Worm (Caenorhabditis elegans) whole organism, L1 larva: Measurements from ENCODE around the gene his-73.

Experiments used
- C04F5.9 ChIP-seq: sonication (generic microtip); optimal IDR thresholded peaks from 2 replicates; lab custom pipeline; 2016; ENCODE audit warnings: missing genetic modification characterization, missing compliant biosample characterization
- C16A3.4 ChIP-seq: fragments of 150-350 bp; optimal IDR thresholded peaks from 2 replicates; lab custom pipeline; 2014; ENCODE audit warnings: missing biosample characterization, missing genetic modification characterization
- C34B4.2 ChIP-seq: sonication (generic microtip); optimal IDR thresholded peaks from 2 replicates; lab custom pipeline; 2017; ENCODE audit warnings: mild to moderate bottlenecking, missing genetic modification characterization, missing compliant biosample characterization
- aha-1 ChIP-seq: fragments of 150-350 bp; optimal IDR thresholded peaks from 2 replicates; lab custom pipeline; 2014; ENCODE audit warnings: missing biosample characterization, missing genetic modification characterization
- alr-1 ChIP-seq: fragments of 200-800 bp; sonication (Bioruptor generic); optimal IDR thresholded peaks from 2 replicates; lab custom pipeline; 2018; ENCODE audit warnings: borderline replicate concordance, mild to moderate bottlenecking, missing genetic modification characterization, missing compliant biosample characterization
- aly-2 ChIP-seq: fragments of 150-350 bp; optimal IDR thresholded peaks from 2 replicates; lab custom pipeline; 2014; ENCODE audit warnings: missing biosample characterization, missing genetic modification characterization
- blmp-1 ChIP-seq: fragments of 150-350 bp; optimal IDR thresholded peaks from 2 replicates; lab custom pipeline; 2014; ENCODE audit warnings: missing biosample characterization, missing genetic modification characterization
- ceh-63 ChIP-seq: fragments of 200-800 bp; sonication (Bioruptor generic); optimal IDR thresholded peaks from 2 replicates; lab custom pipeline; 2018; ENCODE audit warnings: mild to moderate bottlenecking, missing genetic modification characterization, missing compliant biosample characterization
- ceh-8 ChIP-seq: fragments of 200-800 bp; sonication (Bioruptor generic); optimal IDR thresholded peaks from 2 replicates; lab custom pipeline; 2018; ENCODE audit warnings: mild to moderate bottlenecking, missing genetic modification characterization, moderate library complexity, missing compliant biosample characterization
- ceh-82 ChIP-seq, 3 experiments: fragments of 150-350 bp in 1 of 3; sonication (generic microtip) in 2 of 3; optimal IDR thresholded peaks; 2 replicates each; lab custom pipeline; 2014 to 2017; ENCODE audit warnings: missing biosample characterization in 3 of 3, missing genetic modification characterization in 3 of 3
- ceh-90 ChIP-seq: sonication (generic microtip); optimal IDR thresholded peaks from 2 replicates; lab custom pipeline; 2016; ENCODE audit warnings: missing genetic modification characterization, missing compliant biosample characterization
- efl-1 ChIP-seq, 4 experiments: fragments of 150-350 bp; optimal IDR thresholded peaks in 3 of 4; peaks in 1 of 4; 1 replicate in 1 of 4; 2 replicates in 3 of 4; lab custom pipeline; 2014; ENCODE audit warnings: missing biosample characterization in 2 of 4, missing genetic modification characterization in 2 of 4, missing genetic modification reagents in 2 of 4
- efl-3 ChIP-seq: fragments of 200-800 bp; sonication (Bioruptor generic); optimal IDR thresholded peaks from 2 replicates; lab custom pipeline; 2018; ENCODE audit warnings: mild to moderate bottlenecking, missing genetic modification characterization, missing compliant biosample characterization
- egl-27 ChIP-seq, 2 experiments: fragments of 150-350 bp in 1 of 2; sonication (generic microtip); optimal IDR thresholded peaks; 3 replicates each; lab custom pipeline; 2017 to 2018; ENCODE audit warnings: missing biosample characterization in 2 of 2, missing genetic modification characterization in 2 of 2, missing genetic modification reagents in 2 of 2
- elt-3 ChIP-seq, 6 experiments: fragments of 150-350 bp in 1 of 6; sonication (generic microtip); optimal IDR thresholded peaks; 2 replicates each; lab custom pipeline; 2017 to 2018; ENCODE audit warnings: missing biosample characterization in 6 of 6, missing genetic modification characterization in 6 of 6, inconsistent platforms in 1 of 6
- fkh-10 ChIP-seq: sonication (generic microtip); optimal IDR thresholded peaks from 2 replicates; lab custom pipeline; 2017; ENCODE audit warnings: missing biosample characterization, missing genetic modification reagents, missing genetic modification characterization
- fkh-4 ChIP-seq: sonication (generic microtip); optimal IDR thresholded peaks from 2 replicates; lab custom pipeline; 2016; ENCODE audit warnings: missing compliant biosample characterization, missing genetic modification characterization, borderline replicate concordance
- hlh-17 ChIP-seq: fragments of 200-800 bp; sonication (Bioruptor generic); optimal IDR thresholded peaks from 2 replicates; lab custom pipeline; 2018; ENCODE audit warnings: missing genetic modification characterization, mild to moderate bottlenecking, missing compliant biosample characterization, moderate library complexity, borderline replicate concordance
- hpl-2 ChIP-seq: fragments of 150-350 bp; optimal IDR thresholded peaks from 2 replicates; lab custom pipeline; 2014; ENCODE audit warnings: missing biosample characterization, missing genetic modification reagents, missing genetic modification characterization
- lin-15B ChIP-seq: fragments of 150-350 bp; sonication (generic microtip); optimal IDR thresholded peaks from 3 replicates; lab custom pipeline; 2014; ENCODE audit warnings: missing biosample characterization, missing genetic modification characterization
- mdl-1 ChIP-seq, 2 experiments: fragments of 150-350 bp; optimal IDR thresholded peaks; 2 replicates each; lab custom pipeline; 2014 to 2017; ENCODE audit warnings: missing biosample characterization in 2 of 2, missing genetic modification characterization in 2 of 2, inconsistent platforms in 1 of 2
- mef-2 ChIP-seq: fragments of 150-350 bp; optimal IDR thresholded peaks from 2 replicates; lab custom pipeline; 2014; ENCODE audit warnings: missing biosample characterization, missing genetic modification characterization
- mep-1 ChIP-seq: fragments of 150-350 bp; optimal IDR thresholded peaks from 2 replicates; lab custom pipeline; 2014; ENCODE audit warnings: missing biosample characterization, missing genetic modification characterization
- nhr-11 ChIP-seq: fragments of 150-350 bp; optimal IDR thresholded peaks from 2 replicates; lab custom pipeline; 2014; ENCODE audit warnings: missing biosample characterization, missing genetic modification characterization
- nhr-19 ChIP-seq: fragments of 200-800 bp; sonication (Bioruptor generic); conservative IDR thresholded peaks from 2 replicates; pipeline ENCODE4 v1.3.6; 2022; ENCODE audit warnings: missing genetic modification characterization, missing compliant biosample characterization
- nhr-20 ChIP-seq: sonication (generic microtip); optimal IDR thresholded peaks from 2 replicates; lab custom pipeline; 2016; ENCODE audit warnings: mild to moderate bottlenecking, missing genetic modification characterization, missing compliant biosample characterization
- nhr-28 ChIP-seq: fragments of 150-350 bp; optimal IDR thresholded peaks from 2 replicates; lab custom pipeline; 2014; ENCODE audit warnings: missing biosample characterization, missing genetic modification characterization
- nhr-85 ChIP-seq: sonication (generic microtip); peaks from one replicate; lab custom pipeline; 2016; ENCODE audit warnings: missing genetic modification characterization, inconsistent platforms, missing compliant biosample characterization
- pax-3 ChIP-seq: fragments of 200-800 bp; sonication (Bioruptor generic); optimal IDR thresholded peaks from 2 replicates; lab custom pipeline; 2018; ENCODE audit warnings: mild to moderate bottlenecking, missing genetic modification characterization, moderate library complexity, missing compliant biosample characterization
- pqm-1 ChIP-seq: sonication (generic microtip); optimal IDR thresholded peaks from 3 replicates; lab custom pipeline; 2017; ENCODE audit warnings: missing biosample characterization, missing genetic modification characterization
- rnt-1 ChIP-seq: sonication (generic microtip); optimal IDR thresholded peaks from 2 replicates; lab custom pipeline; 2016; ENCODE audit warnings: mild to moderate bottlenecking, missing genetic modification characterization, moderate library complexity, missing compliant biosample characterization
- skn-1 ChIP-seq: fragments of 150-350 bp; optimal IDR thresholded peaks from 2 replicates; lab custom pipeline; 2014; ENCODE audit warnings: missing biosample characterization, missing genetic modification characterization
- snpc-4 ChIP-seq: fragments of 150-350 bp; optimal IDR thresholded peaks from 2 replicates; lab custom pipeline; 2014; ENCODE audit warnings: missing biosample characterization, missing genetic modification characterization
- snu-23 ChIP-seq: sonication (generic microtip); optimal IDR thresholded peaks from 2 replicates; lab custom pipeline; 2016; ENCODE audit warnings: missing genetic modification characterization, missing compliant biosample characterization
- sptf-1 ChIP-seq: fragments of 150-350 bp; optimal IDR thresholded peaks from 2 replicates; lab custom pipeline; 2014; ENCODE audit warnings: missing biosample characterization, missing genetic modification characterization
- sup-37 ChIP-seq: fragments of 200-800 bp; sonication (Bioruptor generic); optimal IDR thresholded peaks from 2 replicates; lab custom pipeline; 2018; ENCODE audit warnings: mild to moderate bottlenecking, missing genetic modification characterization, missing compliant biosample characterization
- tlp-1 ChIP-seq: fragments of 150-350 bp; optimal IDR thresholded peaks from 2 replicates; lab custom pipeline; 2014; ENCODE audit warnings: missing biosample characterization, missing genetic modification characterization
- unc-130 ChIP-seq: fragments of 150-350 bp; optimal IDR thresholded peaks from 2 replicates; lab custom pipeline; 2017; ENCODE audit warnings: missing biosample characterization, missing genetic modification characterization, inconsistent platforms
- unc-30 ChIP-seq: sonication (generic microtip); optimal IDR thresholded peaks from 2 replicates; lab custom pipeline; 2017; ENCODE audit warnings: missing biosample characterization, missing genetic modification characterization
- unc-62 ChIP-seq: fragments of 150-350 bp; optimal IDR thresholded peaks from 2 replicates; lab custom pipeline; 2014; ENCODE audit warnings: missing biosample characterization, missing genetic modification reagents, missing genetic modification characterization
- unc-86 ChIP-seq: sonication (generic microtip); optimal IDR thresholded peaks from 2 replicates; lab custom pipeline; 2016; ENCODE audit warnings: missing genetic modification characterization, missing compliant biosample characterization
- unc-98 ChIP-seq: fragments of 200-800 bp; sonication (Bioruptor generic); IDR thresholded peaks from 2 replicates; pipeline ENCODE4 v1.3.6; 2022; ENCODE audit warnings: missing genetic modification characterization, missing compliant biosample characterization
- zip-4 ChIP-seq: fragments of 200-800 bp; sonication (Bioruptor generic); optimal IDR thresholded peaks from 2 replicates; lab custom pipeline; 2018; ENCODE audit warnings: mild to moderate bottlenecking, missing genetic modification characterization, moderate library complexity, missing compliant biosample characterization

The his-73 gene

ce11 chrII:13183228-13183755, at the start of gene his-73, which contains the start of gene W09H1.4:
Gene his-73 (plus strand): TSS chrII:13183705.
Gene W09H1.4 (plus strand): TSS chrII:13183528.
- TF ChIP-seq unc-86 (tag; lab: Kevin White, UChicago) = no peak
- no peak for TF ChIP-seq ceh-90 (tag; lab: Kevin White, UChicago)
- no peak for TF ChIP-seq ceh-82 (tag; optimal IDR thresholded peaks at IDR 0.05; lab: Kevin White, UChicago)
- TF ChIP-seq pax-3 = no peak
- TF ChIP-seq aly-2 (tag; lab: Kevin White, UChicago) = no peak
- TF ChIP-seq C16A3.4 = no peak
- no peak for TF ChIP-seq efl-3
- TF ChIP-seq pqm-1 (tag; lab: Kevin White, UChicago) = no peak
- no peak for TF ChIP-seq tlp-1
- TF ChIP-seq nhr-28 (tag; lab: Kevin White, UChicago) = no peak
- TF ChIP-seq hlh-17 (GFP tag; lab: Kevin White, UChicago) = no peak
- no peak for TF ChIP-seq lin-15B (tag; lab: Kevin White, UChicago)
- no peak for TF ChIP-seq aha-1 (tag; lab: Kevin White, UChicago)
- no peak for TF ChIP-seq sup-37 (GFP tag; lab: Kevin White, UChicago)
- no peak for TF ChIP-seq sptf-1 (tag; lab: Kevin White, UChicago)
- TF ChIP-seq mep-1 = no peak
- TF ChIP-seq unc-62 (GFP tag; lab: Kevin White, UChicago) = no peak
- TF ChIP-seq snu-23 = no peak

- TF ChIP-seq mef-2 (tag; lab: Kevin White, UChicago) (no peak), efl-1 (optimal IDR thresholded peaks at IDR 0.05; lab: Kevin White, UChicago) (no peak), efl-1 (GFP tag; optimal IDR thresholded peaks at IDR 0.05 in 1 of 2; lab: Kevin White, UChicago) (peak in 1 of 2 experiments; percentile 13)
- TF ChIP-seq, all 84 proteins: peak for 1
Observed at ce11 chrII:13139573-13139972, 43.9 kb upstream of the his-73 start.

ce11 chrII:13142372-13142771, 41.1 kb upstream of the his-73 start:
- peak; percentile 13 for TF ChIP-seq nhr-85 (tag; lab: Kevin White, UChicago)
- no peak for TF ChIP-seq sptf-1 (tag; lab: Kevin White, UChicago)

ce11 chrII:13145204-13145603, 38.3 kb upstream of the his-73 start, which contains the start of gene mltn-1:
Gene mltn-1 (minus strand): TSS chrII:13145225.
- TF ChIP-seq blmp-1 (tag; lab: Kevin White, UChicago) (peak; percentile 77), C16A3.4 (no peak), ceh-90 (tag; lab: Kevin White, UChicago) (no peak), efl-1 (optimal IDR thresholded peaks at IDR 0.05; lab: Kevin White, UChicago) (no peak), efl-1 (GFP tag; optimal IDR thresholded peaks at IDR 0.05 in 1 of 2; lab: Kevin White, UChicago) (peak in 1 of 2 experiments; percentile 77), skn-1 (no peak), C04F5.9 (no peak), unc-30 (tag; lab: Kevin White, UChicago) (no peak), elt-3 (tag; optimal IDR thresholded peaks at IDR 0.05; lab: Kevin White, UChicago) (peak in 1 of 6 experiments; percentile 82), mdl-1 (tag; optimal IDR thresholded peaks at IDR 0.05; lab: Kevin White, UChicago) (peak in 1 of 2 experiments; percentile 36), unc-130 (tag; lab: Kevin White, UChicago) (peak; percentile 22), zip-4 (GFP tag; lab: Kevin White, UChicago) (no peak), nhr-20 (tag; lab: Kevin White, UChicago) (no peak), ceh-63 (no peak), nhr-11 (tag; lab: Kevin White, UChicago) (no peak)

DNA sequence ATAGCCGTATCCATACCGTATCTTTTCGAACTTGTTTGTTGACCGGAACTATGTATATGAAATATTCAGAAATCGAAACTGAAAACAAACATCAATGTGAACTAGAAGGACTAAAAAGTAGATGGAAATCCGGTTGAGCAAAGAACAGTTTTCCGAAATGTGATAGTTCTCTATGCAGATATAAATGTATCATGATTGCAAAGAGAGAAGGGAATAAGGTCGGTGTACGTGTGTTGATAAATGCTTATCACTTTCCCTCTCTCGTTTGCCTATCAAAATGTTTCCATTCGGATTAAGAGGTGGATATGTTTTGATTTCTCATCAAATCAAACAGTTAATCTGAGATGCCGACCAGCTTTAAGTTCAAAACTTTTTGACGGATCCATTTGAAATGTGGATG, 35.3 kb upstream of the his-73 start:
- peak; percentile 11 for TF ChIP-seq nhr-20 (tag; lab: Kevin White, UChicago)
- TF ChIP-seq fkh-10 (GFP tag; lab: Kevin White, UChicago) = no peak
- TF ChIP-seq mep-1 = no peak
- TF ChIP-seq skn-1 = no peak
- TF ChIP-seq snpc-4 (tag; lab: Kevin White, UChicago) = no peak
- no peak for TF ChIP-seq unc-98 (GFP tag; lab: Robert Waterston, UW)
- TF ChIP-seq unc-86 (tag; lab: Kevin White, UChicago) = no peak
- TF ChIP-seq unc-62 (GFP tag; lab: Kevin White, UChicago) = no peak
- TF ChIP-seq ceh-8 (GFP tag; lab: Kevin White, UChicago) = no peak
- no peak for TF ChIP-seq hpl-2 (GFP tag; lab: Kevin White, UChicago)
- no peak for TF ChIP-seq alr-1 (tag; lab: Kevin White, UChicago)
- no peak for TF ChIP-seq sup-37 (GFP tag; lab: Kevin White, UChicago)
- TF ChIP-seq egl-27 (tag; optimal IDR thresholded peaks at IDR 0.05; lab: Kevin White, UChicago) = no peak
- TF ChIP-seq fkh-4 (tag; lab: Kevin White, UChicago) = no peak
- no peak for TF ChIP-seq sptf-1 (tag; lab: Kevin White, UChicago)
- no peak for TF ChIP-seq rnt-1
- TF ChIP-seq nhr-11 (tag; lab: Kevin White, UChicago) = no peak
- TF ChIP-seq nhr-28 (tag; lab: Kevin White, UChicago) = no peak
- no peak; the same call in 1 of the 2 replicates for TF ChIP-seq nhr-19 (GFP tag; lab: Robert Waterston, UW)
- TF ChIP-seq C34B4.2 = no peak
- peak; percentile 62 for TF ChIP-seq nhr-85 (tag; lab: Kevin White, UChicago)
